Fruit fly (Drosophila melanogaster) whole organism: ENCODE measurements around the gene CG13607.

Experiments used
- CG8478 ChIP-seq: fragments of >200 bp; optimal IDR thresholded peaks from 2 replicates; lab custom pipeline; 2018; ENCODE audit warnings: inconsistent platforms
- Dll ChIP-seq: fragments of >200 bp; optimal IDR thresholded peaks from 2 replicates; lab custom pipeline; 2017
- EcR ChIP-seq, 2 experiments: fragments of >200 bp; optimal IDR thresholded peaks; 2 replicates each; lab custom pipeline; 2017; ENCODE audit warnings: missing biosample characterization in 2 of 2, missing genetic modification characterization in 2 of 2, missing genetic modification reagents in 2 of 2
- pan ChIP-seq: fragments of >200 bp; optimal IDR thresholded peaks from 2 replicates; lab custom pipeline; 2017
- psq ChIP-seq: fragments of >200 bp; optimal IDR thresholded peaks from 2 replicates; lab custom pipeline; 2017
- usp ChIP-seq: fragments of >200 bp; optimal IDR thresholded peaks from 2 replicates; lab custom pipeline; 2017; ENCODE audit warnings: missing biosample characterization, missing genetic modification characterization, mixed read lengths

Gene CG13607

dm6 chr3R:24142971-24143370 lies 26.8 kb upstream of the CG13607 start:
- no peak for TF ChIP-seq pan
- no peak for TF ChIP-seq usp (GFP tag; lab: Kevin White, UChicago)
- TF ChIP-seq EcR (GFP tag; optimal IDR thresholded peaks at IDR 0.05; lab: Kevin White, UChicago), result no peak
- no peak for TF ChIP-seq Dll
- no peak for TF ChIP-seq psq (lab: Kevin White, UChicago)
- TF ChIP-seq CG8478 (lab: Kevin White, UChicago), result no peak

- TF ChIP-seq Dll (peak; percentile 73), psq (lab: Kevin White, UChicago) (no peak)
Observed at dm6 chr3R:24141013-24141592, 25.0 kb upstream of the CG13607 start, which contains the start of gene Kal1. Gene Kal1 (plus strand): TSS chr3R:24141395.

dm6 chr3R:24139646-24140130 lies 23.6 kb upstream of the CG13607 start:
- no peak for TF ChIP-seq psq (lab: Kevin White, UChicago)
- TF ChIP-seq CG8478 (lab: Kevin White, UChicago), result no peak
- TF ChIP-seq Dll, result no peak
- TF ChIP-seq EcR (GFP tag; optimal IDR thresholded peaks at IDR 0.05; lab: Kevin White, UChicago), result no peak
- no peak for TF ChIP-seq pan

DNA sequence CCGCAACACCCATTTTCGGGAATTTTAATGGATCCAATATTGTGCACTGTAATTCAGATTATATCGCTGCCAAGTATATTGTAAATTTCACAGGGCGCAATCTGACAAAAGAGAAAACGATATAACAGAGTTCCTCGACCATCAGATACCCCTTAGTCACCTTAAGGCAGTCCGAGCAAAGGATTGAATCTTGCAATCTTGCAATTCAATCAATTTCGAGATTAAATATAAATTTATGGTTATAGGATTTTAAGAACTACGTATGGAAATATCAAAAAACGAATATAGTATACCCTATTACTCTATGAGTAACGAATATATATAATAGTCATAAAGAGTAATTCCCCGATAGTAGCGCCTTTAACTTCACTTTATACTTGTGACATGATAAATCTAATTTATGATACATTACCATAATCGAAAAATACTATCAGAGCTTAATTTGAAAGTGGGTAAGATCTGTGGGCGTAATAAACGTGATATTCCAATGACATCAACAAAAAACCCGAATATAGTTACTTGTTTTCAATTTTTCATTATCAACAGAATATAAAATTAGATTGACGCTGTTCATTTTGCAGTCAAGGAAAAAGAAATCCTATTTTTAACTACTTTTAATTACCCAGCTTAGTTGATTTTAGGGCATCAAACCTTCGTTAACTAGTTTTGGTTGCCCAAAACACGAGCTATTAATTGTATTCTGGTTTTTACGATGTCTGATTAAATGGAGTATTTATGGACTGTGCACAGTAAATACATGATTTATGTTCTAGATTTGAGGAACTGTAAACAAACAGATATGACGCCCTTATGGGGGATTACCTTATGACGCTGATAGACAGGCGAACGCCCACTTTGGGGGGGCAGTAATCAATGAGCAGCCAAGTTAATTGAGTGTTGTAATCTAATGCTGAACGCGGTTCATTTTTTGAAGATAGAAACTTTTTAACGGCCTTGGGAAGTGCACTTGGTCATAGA lies 22.6 kb upstream of the CG13607 start:
- TF ChIP-seq EcR (GFP tag; optimal IDR thresholded peaks at IDR 0.05; lab: Kevin White, UChicago) (no peak), pan (no peak), psq (lab: Kevin White, UChicago) (no peak), CG8478 (lab: Kevin White, UChicago) (no peak), usp (GFP tag; lab: Kevin White, UChicago) (no peak), Dll (no peak)

dm6 chr3R:24137311-24137945 lies 21.3 kb upstream of the CG13607 start, which contains the start of gene Npc2f:
Gene Npc2f (plus strand): TSS chr3R:24137895.
- TF ChIP-seq Dll (no peak), psq (lab: Kevin White, UChicago) (no peak), CG8478 (lab: Kevin White, UChicago) (no peak), usp (GFP tag; lab: Kevin White, UChicago) (no peak)

dm6 chr3R:24134580-24134979 lies 18.5 kb upstream of the CG13607 start, which contains the start of gene Sec10:
Gene Sec10 (plus strand): TSS chr3R:24134831.
- TF ChIP-seq EcR (GFP tag; optimal IDR thresholded peaks at IDR 0.05; lab: Kevin White, UChicago) (no peak), usp (GFP tag; lab: Kevin White, UChicago) (no peak), CG8478 (lab: Kevin White, UChicago) (no peak), pan (no peak), Dll (no peak), psq (lab: Kevin White, UChicago) (no peak)

DNA sequence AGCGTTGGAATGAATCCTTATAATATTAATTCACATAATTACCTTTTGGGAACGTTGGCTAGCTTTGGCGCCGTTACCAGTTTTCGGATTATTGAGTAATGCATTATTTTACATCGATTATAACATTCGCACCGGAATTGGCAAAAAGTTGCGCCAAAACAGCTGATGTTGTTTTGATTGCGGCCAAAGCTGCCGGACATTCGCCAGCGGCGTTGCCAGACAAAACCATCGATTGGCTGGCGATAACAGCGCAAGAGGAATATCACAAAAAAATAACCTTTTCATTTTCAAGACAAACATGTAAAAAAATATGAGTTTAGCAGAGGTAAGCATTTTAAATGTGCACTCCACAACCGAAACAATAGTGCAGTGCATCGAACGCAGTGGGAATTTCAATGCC lies 14.0 kb upstream of the CG13607 start, which contains the start of the genes GatB and Tsc1:
GatB (minus strand) TSS at position 176 of the 400 bp plus-strand sequence.
Tsc1 (plus strand) TSS at position 228 of the 400 bp plus-strand sequence.
- no peak for TF ChIP-seq pan
- no peak for TF ChIP-seq EcR (GFP tag; optimal IDR thresholded peaks at IDR 0.05; lab: Kevin White, UChicago)
- no peak for TF ChIP-seq usp (GFP tag; lab: Kevin White, UChicago)
- no peak for TF ChIP-seq psq (lab: Kevin White, UChicago)
- no peak for TF ChIP-seq CG8478 (lab: Kevin White, UChicago)
- no peak for TF ChIP-seq Dll

- no peak for TF ChIP-seq Dll
- TF ChIP-seq pan, result no peak
- no peak for TF ChIP-seq EcR (GFP tag; optimal IDR thresholded peaks at IDR 0.05; lab: Kevin White, UChicago)
- TF ChIP-seq psq (lab: Kevin White, UChicago), result no peak
- TF ChIP-seq usp (GFP tag; lab: Kevin White, UChicago), result no peak
- TF ChIP-seq CG8478 (lab: Kevin White, UChicago), result no peak
Observed at dm6 chr3R:24122369-24122768, 6.2 kb upstream of the CG13607 start.

DNA sequence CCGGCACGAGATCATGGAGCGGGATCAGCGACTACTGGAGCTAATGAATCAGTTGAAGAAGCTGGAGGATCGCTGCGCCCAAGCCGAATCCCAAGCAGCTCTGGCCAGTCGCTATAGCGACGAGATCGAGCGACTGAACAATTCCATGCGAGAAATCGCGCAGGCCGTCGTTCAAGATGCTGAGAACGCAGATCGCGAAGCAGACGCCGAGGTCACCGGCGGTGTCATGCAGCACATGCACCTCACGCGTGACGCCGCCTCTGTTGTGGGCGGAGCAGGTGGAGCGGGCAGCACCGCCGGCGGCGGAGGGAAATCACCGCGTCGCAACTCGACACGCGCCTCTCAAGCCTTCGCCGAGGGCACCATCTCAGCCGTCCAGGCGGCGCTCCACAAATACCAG lies 5.5 kb upstream of the CG13607 start:
- TF ChIP-seq EcR (GFP tag; optimal IDR thresholded peaks at IDR 0.05; lab: Kevin White, UChicago) (no peak), Dll (no peak)

dm6 chr3R:24116972-24117371 lies 850 bp upstream of the CG13607 start:
- no peak for TF ChIP-seq psq (lab: Kevin White, UChicago)
- TF ChIP-seq EcR (GFP tag; optimal IDR thresholded peaks at IDR 0.05; lab: Kevin White, UChicago), result no peak
- TF ChIP-seq usp (GFP tag; lab: Kevin White, UChicago), result no peak
- no peak for TF ChIP-seq pan
- TF ChIP-seq CG8478 (lab: Kevin White, UChicago), result no peak
- no peak for TF ChIP-seq Dll

dm6 chr3R:24113070-24113385 lies 3.1 kb downstream of the CG13607 start, which contains the start of gene Root:
Gene Root (plus strand): TSS chr3R:24113286.
- TF ChIP-seq EcR (GFP tag; optimal IDR thresholded peaks at IDR 0.05; lab: Kevin White, UChicago) (no peak), pan (no peak), psq (lab: Kevin White, UChicago) (no peak), CG8478 (lab: Kevin White, UChicago) (no peak), Dll (no peak), usp (GFP tag; lab: Kevin White, UChicago) (no peak)
